Fruit fly (Drosophila melanogaster): ENCODE data around the gene Spn77Bb.

Gene Spn77Bb

dm6 chr3L:20317751-20318150 is 3.0 kb upstream of the Spn77Bb start (continued):
- no peak for TF ChIP-seq CG4282 (GFP tag; optimal IDR thresholded peaks at IDR 0.05)
- peak in 1 of 2 experiments; percentile 21 for TF ChIP-seq bsh (GFP tag; optimal IDR thresholded peaks at IDR 0.05)
- TF ChIP-seq gsb-n (tag; optimal IDR thresholded peaks at IDR 0.05): no peak
- TF ChIP-seq hkb (optimal IDR thresholded peaks at IDR 0.05): no peak
- 0 out of 2 replicates have a peak, but pooled peaks have one; percentile 11 for TF ChIP-seq hkb (GFP tag; IDR thresholded peaks at IDR 0.05)
- TF ChIP-seq tap (tag; optimal IDR thresholded peaks at IDR 0.05): no peak
- no peak for TF ChIP-seq Dref (GFP tag; IDR thresholded peaks at IDR 0.05)

- TF ChIP-seq knrl (GFP tag; IDR thresholded peaks at IDR 0.05; ENCODE audit: partially characterized antibody) (peak; percentile 49; the same call in 1 of the 3 replicates), CG16813 (GFP tag; IDR thresholded peaks at IDR 0.05; ENCODE audit: partially characterized antibody) (peak; percentile 53), CG2199 (GFP tag; IDR thresholded peaks at IDR 0.05) (peak; percentile 82), CG9932 (GFP tag; IDR thresholded peaks at IDR 0.05) (0 out of 2 replicates have a peak, but pooled peaks have one; percentile 14), amos (GFP tag; IDR thresholded peaks at IDR 0.05; ENCODE audit: partially characterized antibody) (peak; percentile 57), Meics (GFP tag; optimal IDR thresholded peaks at IDR 0.05) (no peak), cas (GFP tag; IDR thresholded peaks at IDR 0.05) (no peak), CTCF (GFP tag; optimal IDR thresholded peaks at IDR 0.05) (peak; percentile 91), jing (GFP tag; optimal IDR thresholded peaks at IDR 0.05) (no peak), bbx (GFP tag; IDR thresholded peaks at IDR 0.05; ENCODE audit: partially characterized antibody) (peak; percentile 43; the same call in 1 of the 2 replicates), CG6791 (GFP tag; IDR thresholded peaks at IDR 0.05; ENCODE audit: partially characterized antibody) (peak; percentile 51; the same call in 2 of the 3 replicates), CG9727 (GFP tag; optimal IDR thresholded peaks at IDR 0.05) (no peak), CG17829 (tag; optimal IDR thresholded peaks at IDR 0.05) (no peak), CG11456 (GFP tag; IDR thresholded peaks at IDR 0.05) (peak; percentile 42; the same call in 1 of the 3 replicates), stwl (tag; optimal IDR thresholded peaks at IDR 0.05) (peak; percentile 12), Bgb (GFP tag; IDR thresholded peaks at IDR 0.05; ENCODE audit: partially characterized antibody) (peak; percentile 65), BEAF-32 (GFP tag; optimal IDR thresholded peaks at IDR 0.05) (peak; percentile 52)
These were observed 708 bp upstream of the Spn77Bb start for dm6 chr3L:20320044-20320443.

dm6 chr3L:20342334-20342733 is 21.6 kb downstream of the Spn77Bb start, which contains the start of gene Spn77Bc:
Gene Spn77Bc, plus strand, starts transcription at chr3L:20342634.
- TF ChIP-seq mld (GFP tag; IDR thresholded peaks at IDR 0.05; ENCODE audit: partially characterized antibody) (no peak), CG3726 (GFP tag; IDR thresholded peaks at IDR 0.05) (no peak), CG12071 (GFP tag; optimal IDR thresholded peaks at IDR 0.05) (no peak), CG9797 (GFP tag; optimal IDR thresholded peaks at IDR 0.05) (no peak), bab2 (GFP tag; optimal IDR thresholded peaks at IDR 0.05) (no peak), pnt (GFP tag; optimal IDR thresholded peaks at IDR 0.05) (no peak), da (GFP tag; optimal IDR thresholded peaks at IDR 0.05) (no peak), Sry-β (GFP tag; optimal IDR thresholded peaks at IDR 0.05) (no peak), Blimp-1 (GFP tag; optimal IDR thresholded peaks at IDR 0.05) (no peak), prd (optimal IDR thresholded peaks at IDR 0.05) (no peak), prd (GFP tag; IDR thresholded peaks at IDR 0.05) (no peak), CG11696 (GFP tag; IDR thresholded peaks at IDR 0.05) (no peak), B-H2 (GFP tag; optimal IDR thresholded peaks at IDR 0.05) (no peak), dati (GFP tag; IDR thresholded peaks at IDR 0.05) (no peak), phol (tag; optimal IDR thresholded peaks at IDR 0.05) (no peak), BtbVII (GFP tag; optimal IDR thresholded peaks at IDR 0.05) (no peak), Hr3 (GFP tag; optimal IDR thresholded peaks at IDR 0.05) (no peak), trem (tag; optimal IDR thresholded peaks at IDR 0.05) (no peak), wor (GFP tag; IDR thresholded peaks at IDR 0.05) (no peak), Awh (GFP tag; IDR thresholded peaks at IDR 0.05) (no peak)
